Worm (Caenorhabditis elegans) whole organism, L2 larva: Measurements from ENCODE around the gene kgb-1.

Experiments
- elt-3 ChIP-seq: sonication (generic microtip); optimal IDR thresholded peaks from 2 replicates; lab custom pipeline; 2017; ENCODE audit warnings: missing biosample characterization, missing genetic modification characterization
- lsy-2 ChIP-seq, 2 experiments: fragments of 150-350 bp in 1 of 2; sonication (generic microtip) in 1 of 2; optimal IDR thresholded peaks; 2 replicates each; lab custom pipeline; 2014 to 2017; ENCODE audit warnings: missing biosample characterization in 2 of 2, missing genetic modification characterization in 2 of 2
- unc-62 ChIP-seq: fragments of 150-350 bp; optimal IDR thresholded peaks from 2 replicates; lab custom pipeline; 2014; ENCODE audit warnings: missing biosample characterization, missing genetic modification reagents, missing genetic modification characterization

DNA sequence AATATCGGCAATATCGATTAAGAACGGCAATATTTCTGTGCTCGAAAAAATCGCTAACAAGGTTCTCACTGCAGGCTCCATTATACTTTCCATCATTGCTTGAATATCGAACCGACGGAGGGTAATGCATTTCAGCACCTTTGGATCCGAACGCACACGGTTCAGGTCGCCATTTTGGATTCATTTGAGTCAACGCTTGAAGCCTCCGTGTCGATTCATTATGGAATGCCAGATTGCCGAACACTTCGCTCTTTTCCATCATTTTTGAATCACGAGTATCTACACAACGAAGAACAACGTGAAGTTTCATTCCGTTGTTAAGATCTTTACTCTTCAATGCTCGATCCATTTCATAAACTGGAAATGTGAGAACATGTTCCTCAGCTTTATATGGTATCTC is 12.3 kb upstream of the kgb-1 start:
- TF ChIP-seq elt-3 (no peak), lsy-2 (tag; optimal IDR thresholded peaks at IDR 0.05; lab: Kevin White, UChicago) (no peak), unc-62 (GFP tag; lab: Kevin White, UChicago) (no peak)
